Fruit fly (Drosophila melanogaster) S2 (cell line): ENCODE data around the gene GstO2.

Experiments used
- CG8478 ChIP-seq: fragments of >200 bp; optimal IDR thresholded peaks from 2 replicates; lab custom pipeline; 2018
- CTCF ChIP-seq, 2 experiments: fragments of >200 bp; optimal IDR thresholded peaks; 2 replicates each; lab custom pipeline; 2018

DNA sequence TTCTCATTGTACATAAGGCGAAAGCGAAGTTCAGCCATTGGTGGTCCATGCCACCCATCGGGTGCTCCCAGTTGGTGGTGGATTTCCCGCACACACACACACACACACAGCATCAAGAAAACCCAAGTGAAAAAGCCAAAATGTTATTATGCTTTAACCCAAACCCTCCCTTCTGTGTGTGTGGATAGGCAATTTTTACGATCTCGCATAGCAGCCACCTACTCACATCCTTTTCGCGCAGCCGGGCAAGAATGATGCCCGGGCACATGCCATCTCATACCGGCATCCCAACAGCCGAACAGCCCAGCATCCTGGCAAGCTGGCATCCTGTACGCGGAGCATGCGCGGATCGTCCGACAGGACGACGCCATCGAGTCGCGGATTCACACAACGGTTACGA lies 33.7 kb upstream of the GstO2 start:
- TF ChIP-seq CTCF (optimal IDR thresholded peaks at IDR 0.05; lab: Kevin White, UChicago), result no peak
- no peak for TF ChIP-seq CG8478
